Worm (Caenorhabditis elegans) whole organism, mixed stage, embryonic: ENCODE data around the gene clec-138.
A peak's percentile ranks its signal among the peaks of the same experiment; 100 is the strongest.

Experiments used
- blmp-1 ChIP-seq: fragments of 150-350 bp; optimal IDR thresholded peaks from 2 replicates; lab custom pipeline; 2014; ENCODE audit warnings: missing biosample characterization, missing genetic modification characterization
- ceh-43 ChIP-seq: fragments of 200-800 bp; sonication (Bioruptor generic); optimal IDR thresholded peaks from 2 replicates; lab custom pipeline; 2018; ENCODE audit warnings: mild to moderate bottlenecking, missing genetic modification characterization, moderate library complexity, missing compliant biosample characterization
- ces-1 ChIP-seq: fragments of 150-350 bp; optimal IDR thresholded peaks from 2 replicates; lab custom pipeline; 2014; ENCODE audit warnings: missing biosample characterization, missing genetic modification reagents, missing genetic modification characterization
- elt-3 ChIP-seq: fragments of 150-350 bp; optimal IDR thresholded peaks from 2 replicates; lab custom pipeline; 2014; ENCODE audit warnings: missing biosample characterization, missing genetic modification characterization
- flh-1 ChIP-seq: fragments of 200-800 bp; sonication (Bioruptor generic); optimal IDR thresholded peaks from 2 replicates; lab custom pipeline; 2018; ENCODE audit warnings: mild to moderate bottlenecking, missing genetic modification characterization, moderate library complexity, missing compliant biosample characterization
- nhr-237 ChIP-seq: fragments of 150-350 bp; optimal IDR thresholded peaks from 2 replicates; lab custom pipeline; 2014; ENCODE audit warnings: missing biosample characterization, missing genetic modification characterization
- unc-62 ChIP-seq: fragments of 150-350 bp; optimal IDR thresholded peaks from 2 replicates; lab custom pipeline; 2014; ENCODE audit warnings: missing biosample characterization, missing genetic modification reagents, missing genetic modification characterization
- ztf-11 ChIP-seq: fragments of 150-350 bp; optimal IDR thresholded peaks from 2 replicates; lab custom pipeline; 2014; ENCODE audit warnings: missing biosample characterization, missing genetic modification characterization

DNA sequence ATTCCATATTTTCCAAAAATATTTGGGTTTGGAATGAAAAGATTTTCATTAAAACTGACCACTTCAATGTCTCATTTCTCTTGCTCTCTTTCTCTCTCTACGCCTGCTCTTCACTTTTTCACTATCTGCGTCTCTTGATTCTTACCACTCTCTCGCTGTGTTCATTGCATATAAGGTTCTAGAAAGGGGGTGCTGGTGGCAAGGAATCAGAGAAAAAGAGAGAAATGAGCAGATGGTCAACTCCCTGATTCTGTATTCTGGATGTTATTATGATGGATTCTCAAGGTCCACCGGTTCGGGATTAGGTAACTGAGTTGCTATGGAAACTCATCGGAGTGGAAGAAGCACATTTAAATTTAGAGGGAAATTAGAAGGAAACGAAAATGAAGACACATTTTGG lies 21.1 kb upstream of the clec-138 start:
- TF ChIP-seq flh-1 (no peak), nhr-237 (tag; lab: Kevin White, UChicago) (no peak), ztf-11 (tag; lab: Kevin White, UChicago) (no peak), ceh-43 (GFP tag; lab: Kevin White, UChicago) (no peak), blmp-1 (tag; lab: Kevin White, UChicago) (no peak), unc-62 (GFP tag; lab: Kevin White, UChicago) (no peak), elt-3 (no peak), ces-1 (peak; percentile 78)
